Fruit fly (Drosophila melanogaster): ENCODE data around the gene f.
A peak's percentile ranks its signal among the peaks of the same experiment; 100 is the strongest.

Gene f

dm6 chrX:17313346-17313745, 80.6 kb downstream of the f start (continued):
- no peak for TF ChIP-seq Ets97D (GFP tag; optimal IDR thresholded peaks at IDR 0.05)
- TF ChIP-seq Jarid2 (GFP tag; optimal IDR thresholded peaks at IDR 0.05), result peak; percentile 63
- 0 out of 2 replicates have a peak, but pooled peaks have one; percentile 48 for TF ChIP-seq CG42726 (GFP tag; IDR thresholded peaks at IDR 0.05; ENCODE audit: partially characterized antibody)
- TF ChIP-seq CG2712 (tag; optimal IDR thresholded peaks at IDR 0.05), result no peak
- TF ChIP-seq vvl (GFP tag; IDR thresholded peaks at IDR 0.05), result 0 out of 2 replicates have a peak, but pooled peaks have one; percentile 14
- peak; percentile 21 for TF ChIP-seq ewg (GFP tag; optimal IDR thresholded peaks at IDR 0.05)
- peak; percentile 50 for TF ChIP-seq B-H2 (GFP tag; optimal IDR thresholded peaks at IDR 0.05)
- TF ChIP-seq bbx (GFP tag; IDR thresholded peaks at IDR 0.05; ENCODE audit: partially characterized antibody), result 0 out of 2 replicates have a peak, but pooled peaks have one; percentile 22
- no peak for TF ChIP-seq CG4707 (GFP tag; optimal IDR thresholded peaks at IDR 0.05)
- no peak for TF ChIP-seq Side (GFP tag; optimal IDR thresholded peaks at IDR 0.05)
- TF ChIP-seq hb (GFP tag; IDR thresholded peaks at IDR 0.05; ENCODE audit: partially characterized antibody), result no peak
- peak; percentile 17 for TF ChIP-seq abd-A (tag; optimal IDR thresholded peaks at IDR 0.05)
- no peak for TF ChIP-seq Deaf1 (tag; optimal IDR thresholded peaks at IDR 0.05)
- peak; percentile 9 for TF ChIP-seq CG11504 (tag; optimal IDR thresholded peaks at IDR 0.05)
- TF ChIP-seq seq (GFP tag; IDR thresholded peaks at IDR 0.05), result peak; percentile 65; the same call in 1 of the 2 replicates
- no peak for TF ChIP-seq CG9797 (GFP tag; optimal IDR thresholded peaks at IDR 0.05)
- peak; percentile 61 for TF ChIP-seq Adf1 (GFP tag; IDR thresholded peaks at IDR 0.05)
- no peak for TF ChIP-seq CG8290 (GFP tag; optimal IDR thresholded peaks at IDR 0.05)
- no peak for TF ChIP-seq CG8290 (tag; optimal IDR thresholded peaks at IDR 0.05)
- peak; percentile 1 for TF ChIP-seq CoRest (tag; optimal IDR thresholded peaks at IDR 0.05)
- TF ChIP-seq CG6689 (GFP tag; IDR thresholded peaks at IDR 0.05), result no peak
- peak; percentile 90 for TF ChIP-seq CG4360 (GFP tag; IDR thresholded peaks at IDR 0.05)
- TF ChIP-seq Gug (GFP tag; IDR thresholded peaks at IDR 0.05), result no peak
- 0 out of 2 replicates have a peak, but pooled peaks have one; percentile 13 for TF ChIP-seq ara (GFP tag; IDR thresholded peaks at IDR 0.05)
- no peak for TF ChIP-seq ATbp (GFP tag; optimal IDR thresholded peaks at IDR 0.05)
- TF ChIP-seq tll (GFP tag; optimal IDR thresholded peaks at IDR 0.05), result peak in 1 of 2 experiments; percentile 14
- TF ChIP-seq Aef1 (GFP tag; IDR thresholded peaks at IDR 0.05), result peak; percentile 31; the same call in 1 of the 3 replicates

dm6 chrX:17314213-17314612, 81.5 kb downstream of the f start, which contains the start of gene B-H2:
Gene B-H2, plus strand, starts transcription at chrX:17314581.
- TF ChIP-seq CG13123 (GFP tag; optimal IDR thresholded peaks at IDR 0.05) (no peak), Sin3A (optimal IDR thresholded peaks at IDR 0.05) (no peak), cg (GFP tag; optimal IDR thresholded peaks at IDR 0.05) (no peak), CG17829 (tag; optimal IDR thresholded peaks at IDR 0.05) (no peak), Opbp (GFP tag; IDR thresholded peaks at IDR 0.05; ENCODE audit: partially characterized antibody) (0 out of 3 replicates have a peak, but pooled peaks have one; percentile 19), CG11504 (tag; optimal IDR thresholded peaks at IDR 0.05) (peak; percentile 43), Dek (tag; optimal IDR thresholded peaks at IDR 0.05) (no peak), CG6765 (GFP tag; optimal IDR thresholded peaks at IDR 0.05) (no peak), chm (GFP tag; IDR thresholded peaks at IDR 0.05) (no peak), croc (GFP tag; conservative IDR thresholded peaks at IDR 0.05) (no peak), Hmr (GFP tag; optimal IDR thresholded peaks at IDR 0.05) (no peak), CG8765 (GFP tag; IDR thresholded peaks at IDR 0.05) (no peak), Nf-YA (GFP tag; IDR thresholded peaks at IDR 0.05) (no peak), rib (GFP tag; IDR thresholded peaks at IDR 0.05) (no peak), dpn (GFP tag; optimal IDR thresholded peaks at IDR 0.05) (no peak), pan (optimal IDR thresholded peaks at IDR 0.05) (no peak), pan (GFP tag; optimal IDR thresholded peaks at IDR 0.05 in 1 of 2, IDR thresholded peaks at IDR 0.05 in 1 of 2) (no peak), Fer1 (GFP tag; optimal IDR thresholded peaks at IDR 0.05) (no peak), Hsf (GFP tag; optimal IDR thresholded peaks at IDR 0.05) (no peak), CG6683 (GFP tag; optimal IDR thresholded peaks at IDR 0.05) (no peak), Myb (GFP tag; optimal IDR thresholded peaks at IDR 0.05) (no peak), ham (GFP tag; IDR thresholded peaks at IDR 0.05) (no peak), CG15479 (GFP tag; optimal IDR thresholded peaks at IDR 0.05) (no peak), CG34376 (GFP tag; optimal IDR thresholded peaks at IDR 0.05) (no peak), insv (GFP tag; optimal IDR thresholded peaks at IDR 0.05) (no peak), Dbx (GFP tag; IDR thresholded peaks at IDR 0.05) (no peak)

All from whole organism, embryonic.